Worm (Caenorhabditis elegans): ENCODE measurements around the gene golg-2.

The golg-2 gene

DNA sequence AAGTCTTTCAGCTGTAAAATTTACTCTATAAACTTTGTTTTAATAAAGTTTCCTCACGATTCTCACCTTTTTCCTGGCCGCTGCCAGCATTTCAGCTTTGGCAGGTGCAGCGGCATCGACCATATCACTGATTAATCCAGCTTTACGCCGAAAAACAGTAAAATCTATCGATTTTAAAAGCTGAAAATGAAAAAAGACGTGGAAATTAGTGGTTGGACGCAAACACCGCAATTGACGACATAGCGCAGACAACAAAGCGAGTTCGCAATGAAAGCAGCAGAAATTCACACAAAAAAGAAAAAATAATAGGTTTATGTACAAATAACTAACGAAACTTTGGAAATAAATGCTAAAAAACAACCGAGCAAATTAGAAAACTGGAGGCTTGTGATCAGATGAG is at the start of gene golg-2:
TSS of gene golg-2 (minus strand) at position 180 of the 400 bp plus-strand sequence.
- TF ChIP-seq lsy-2 (tag; optimal IDR thresholded peaks at IDR 0.05) (peak in 1 of 2 experiments; percentile 50), nhr-129 (tag; optimal IDR thresholded peaks at IDR 0.05) (peak; percentile 19), C34F6.9 (tag; optimal IDR thresholded peaks at IDR 0.05) (peak; percentile 28), ceh-16 (tag; optimal IDR thresholded peaks at IDR 0.05) (no peak), crh-2 (tag; optimal IDR thresholded peaks at IDR 0.05) (peak; percentile 34), sma-3 (GFP tag; optimal IDR thresholded peaks at IDR 0.05) (no peak), unc-55 (GFP tag; optimal IDR thresholded peaks at IDR 0.05) (peak; percentile 13), elt-3 (tag; optimal IDR thresholded peaks at IDR 0.05) (no peak)

DNA sequence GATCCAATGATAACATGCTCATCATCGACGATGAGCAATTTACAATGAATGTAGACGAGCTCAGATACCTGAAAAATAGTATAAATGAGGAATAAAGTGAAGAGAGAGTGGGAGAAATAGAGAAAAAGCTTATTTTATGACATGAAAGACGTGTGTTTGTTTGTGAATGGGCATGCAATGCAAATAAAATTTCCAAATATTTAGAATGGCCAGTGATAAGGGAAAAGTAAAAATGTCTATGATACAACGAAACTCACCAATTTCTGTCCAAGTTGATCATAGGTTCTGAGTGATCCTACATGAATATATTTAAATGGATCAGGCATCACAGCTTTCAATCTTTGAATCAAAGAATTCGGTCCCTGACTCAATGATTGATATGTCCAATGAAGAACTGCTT is 46.3 kb upstream of the golg-2 start:
- no peak for TF ChIP-seq sem-4 (tag; optimal IDR thresholded peaks at IDR 0.05)
- no peak for TF ChIP-seq ceh-16 (tag; optimal IDR thresholded peaks at IDR 0.05)
- TF ChIP-seq snpc-4 (tag; optimal IDR thresholded peaks at IDR 0.05): no peak
- no peak for TF ChIP-seq nhr-12 (tag; optimal IDR thresholded peaks at IDR 0.05)
- peak; percentile 46 for TF ChIP-seq fos-1 (tag; optimal IDR thresholded peaks at IDR 0.05)
- no peak for TF ChIP-seq nhr-129 (tag; optimal IDR thresholded peaks at IDR 0.05)
- TF ChIP-seq ztf-4 (tag; optimal IDR thresholded peaks at IDR 0.05): no peak
- no peak for TF ChIP-seq nhr-6 (tag; optimal IDR thresholded peaks at IDR 0.05)

DNA sequence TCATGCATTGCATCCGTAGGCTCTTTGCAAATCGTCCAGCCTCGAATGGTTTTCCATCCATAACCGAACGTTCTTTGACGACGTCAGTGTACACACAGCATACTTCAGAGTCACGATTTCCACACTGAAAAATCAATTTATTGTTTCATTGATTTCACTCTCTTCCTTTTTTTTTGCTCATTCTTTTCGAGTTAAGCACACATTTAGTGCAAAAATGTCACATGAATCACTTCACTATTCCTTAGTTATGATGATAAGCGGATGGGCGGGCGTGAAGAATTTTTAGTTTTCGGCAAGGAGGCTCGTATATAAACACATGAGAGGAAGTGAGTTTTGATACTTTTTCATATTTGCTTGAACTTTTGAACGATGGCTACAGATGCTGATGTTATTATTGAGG is 45.6 kb upstream of the golg-2 start, which contains the start of gene txt-9:
TSS of gene txt-9 (plus strand) at position 336 of the 400 bp plus-strand sequence.
- TF ChIP-seq fos-1 (tag; optimal IDR thresholded peaks at IDR 0.05): peak; percentile 45
- no peak for TF ChIP-seq nhr-6 (tag; optimal IDR thresholded peaks at IDR 0.05)
- no peak for TF ChIP-seq ztf-4 (tag; optimal IDR thresholded peaks at IDR 0.05)
- TF ChIP-seq nhr-23 (tag; optimal IDR thresholded peaks at IDR 0.05): no peak
- TF ChIP-seq blmp-1 (tag; optimal IDR thresholded peaks at IDR 0.05; ENCODE audit: insufficient read depth): no peak

DNA sequence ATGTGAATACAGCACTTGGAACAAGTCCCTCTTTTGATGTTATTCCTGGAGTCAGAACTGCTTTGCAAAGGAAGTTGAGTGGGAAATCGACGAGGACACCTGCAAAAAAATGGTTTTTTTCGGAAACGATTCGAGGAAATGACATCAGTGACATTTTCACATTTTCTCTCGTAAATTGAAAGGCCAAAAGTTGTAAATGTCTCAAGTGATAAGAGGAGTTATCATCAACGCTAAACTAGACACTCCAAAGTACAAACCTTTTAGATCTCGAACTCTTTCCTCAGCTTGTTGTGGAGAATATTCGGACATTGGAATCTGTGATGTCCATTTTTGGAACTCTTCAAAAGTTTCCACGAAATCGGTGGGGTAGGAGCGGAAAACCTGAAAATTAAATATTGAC is 44.3 kb upstream of the golg-2 start:
- no peak for TF ChIP-seq sma-9 (GFP tag; optimal IDR thresholded peaks at IDR 0.05)
- no peak for TF ChIP-seq sma-9 (tag; optimal IDR thresholded peaks at IDR 0.05)
- TF ChIP-seq fos-1 (tag; optimal IDR thresholded peaks at IDR 0.05): peak; percentile 31

DNA sequence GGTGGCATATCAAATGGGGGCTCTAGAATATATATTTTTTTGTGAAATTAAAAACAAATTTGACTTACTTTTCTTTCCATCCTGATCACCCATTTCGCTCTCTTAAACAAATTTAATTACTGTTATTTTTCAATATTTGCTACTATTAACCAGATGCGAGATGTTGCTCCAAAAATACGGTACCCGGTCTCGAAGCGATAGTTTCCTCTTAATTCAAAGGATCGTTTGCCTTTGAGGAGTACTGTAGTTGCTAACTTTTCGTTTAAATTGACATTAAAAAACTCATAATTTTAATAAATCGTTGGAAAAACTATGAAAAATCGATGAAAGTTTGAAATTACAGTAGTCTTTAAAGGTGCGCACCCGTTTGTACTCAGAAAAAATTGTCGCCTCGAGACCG is 43.5 kb upstream of the golg-2 start, which contains the start of gene C04G6.4:
TSS of gene C04G6.4 (minus strand) at position 101 of the 400 bp plus-strand sequence.
- no peak for TF ChIP-seq nhr-12 (tag; optimal IDR thresholded peaks at IDR 0.05)
- no peak for TF ChIP-seq nhr-11 (tag; optimal IDR thresholded peaks at IDR 0.05)
- no peak for TF ChIP-seq mdl-1 (tag; optimal IDR thresholded peaks at IDR 0.05)
- TF ChIP-seq sem-4 (tag; optimal IDR thresholded peaks at IDR 0.05): no peak
- TF ChIP-seq unc-39 (tag; optimal IDR thresholded peaks at IDR 0.05): no peak
- no peak for TF ChIP-seq nhr-237 (tag; optimal IDR thresholded peaks at IDR 0.05)
- TF ChIP-seq nhr-77 (tag; optimal IDR thresholded peaks at IDR 0.05): no peak
- no peak for TF ChIP-seq ztf-1 (GFP tag; conservative IDR thresholded peaks at IDR 0.05)
- TF ChIP-seq R02D3.7 (tag; optimal IDR thresholded peaks at IDR 0.05): no peak
- TF ChIP-seq sma-9 (GFP tag; optimal IDR thresholded peaks at IDR 0.05): no peak
- no peak for TF ChIP-seq sma-9 (tag; optimal IDR thresholded peaks at IDR 0.05)

DNA sequence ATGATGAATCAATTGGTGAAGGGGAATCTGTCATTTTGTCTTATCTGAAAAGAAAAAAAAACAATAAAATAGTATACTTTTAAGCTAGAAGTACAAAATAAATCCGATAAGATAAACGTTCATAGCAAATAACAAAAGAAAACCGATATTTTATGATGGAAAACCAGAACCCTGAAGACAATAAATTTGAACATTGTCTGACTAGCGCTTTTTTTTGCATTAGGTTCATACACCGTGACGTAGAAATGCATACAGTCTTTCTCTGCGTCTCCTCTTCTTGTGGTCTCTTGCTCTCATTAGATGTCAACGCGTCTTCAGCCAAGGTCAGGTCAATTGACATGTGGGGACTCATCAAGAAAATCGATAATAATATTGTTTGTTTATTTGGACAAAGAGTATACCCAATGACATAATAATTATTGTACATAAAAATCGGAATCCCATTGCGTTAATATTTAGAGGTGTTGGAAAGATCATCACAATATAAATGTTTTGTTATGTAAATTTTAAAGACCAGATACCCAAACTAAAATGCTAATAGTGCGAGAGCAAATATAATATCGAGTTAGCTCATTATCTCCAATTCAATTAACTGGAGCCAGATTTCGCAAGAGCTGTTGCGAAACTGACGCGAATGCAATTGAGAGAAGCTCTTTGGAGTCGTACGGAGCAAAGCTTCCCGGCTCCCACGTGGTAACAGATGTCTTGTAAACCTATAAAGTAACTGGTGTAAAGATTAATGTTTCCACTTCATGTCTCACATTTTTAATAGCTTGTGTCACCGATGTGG is 41.4 kb upstream of the golg-2 start, which contains the start of gene dsh-2:
TSS of gene dsh-2 (minus strand) at position 51 of the 790 bp plus-strand sequence.
- TF ChIP-seq crh-2 (tag; optimal IDR thresholded peaks at IDR 0.05) (peak; percentile 76), skn-1 (tag; optimal IDR thresholded peaks at IDR 0.05) (no peak), egl-27 (tag; optimal IDR thresholded peaks at IDR 0.05) (no peak), nhr-6 (tag; optimal IDR thresholded peaks at IDR 0.05) (peak; percentile 46), sma-3 (GFP tag; optimal IDR thresholded peaks at IDR 0.05) (peak; percentile 43), nhr-129 (tag; optimal IDR thresholded peaks at IDR 0.05) (peak; percentile 47), gmeb-1 (tag; optimal IDR thresholded peaks at IDR 0.05) (peak; percentile 81), F13H6.1 (tag; optimal IDR thresholded peaks at IDR 0.05) (peak; percentile 18), lsy-2 (tag; optimal IDR thresholded peaks at IDR 0.05) (peak in 1 of 2 experiments; percentile 71), C34F6.9 (tag; optimal IDR thresholded peaks at IDR 0.05) (peak; percentile 57), ceh-16 (tag; optimal IDR thresholded peaks at IDR 0.05) (peak; percentile 41), fos-1 (tag; optimal IDR thresholded peaks at IDR 0.05) (peak; percentile 42), sma-9 (GFP tag; optimal IDR thresholded peaks at IDR 0.05) (peak; percentile 38), sma-9 (tag; optimal IDR thresholded peaks at IDR 0.05) (no peak), unc-55 (GFP tag; optimal IDR thresholded peaks at IDR 0.05) (peak; percentile 49), unc-39 (tag; optimal IDR thresholded peaks at IDR 0.05) (no peak), sem-4 (tag; optimal IDR thresholded peaks at IDR 0.05) (no peak), lin-13 (GFP tag; optimal IDR thresholded peaks at IDR 0.05) (peak; percentile 30), nhr-21 (tag; optimal IDR thresholded peaks at IDR 0.05) (peak; percentile 44), nhr-25 (tag; optimal IDR thresholded peaks at IDR 0.05) (peak; percentile 85), lin-39 (tag; optimal IDR thresholded peaks at IDR 0.05) (no peak)

Data from whole organism, L2 larva.